Fruit fly (Drosophila melanogaster) Kc167 (cell line): ENCODE results near the gene CG6923.

Experiments used
- Myc ChIP-seq: fragments of >200 bp; optimal IDR thresholded peaks from 2 replicates; lab custom pipeline; 2017; ENCODE audit warnings: missing external identifiers
- Sin3A ChIP-seq: fragments of >200 bp; optimal IDR thresholded peaks from 2 replicates; lab custom pipeline; 2018; ENCODE audit warnings: missing external identifiers
- h ChIP-seq: fragments of >200 bp; optimal IDR thresholded peaks from 3 replicates; lab custom pipeline; 2018; ENCODE audit warnings: missing external identifiers
- insv ChIP-seq: fragments of >200 bp; optimal IDR thresholded peaks from 3 replicates; lab custom pipeline; 2018; ENCODE audit warnings: missing external identifiers
- ttk ChIP-seq: sonication (Bioruptor generic); optimal IDR thresholded peaks from 2 replicates; lab custom pipeline; 2017; ENCODE audit warnings: missing external identifiers

DNA sequence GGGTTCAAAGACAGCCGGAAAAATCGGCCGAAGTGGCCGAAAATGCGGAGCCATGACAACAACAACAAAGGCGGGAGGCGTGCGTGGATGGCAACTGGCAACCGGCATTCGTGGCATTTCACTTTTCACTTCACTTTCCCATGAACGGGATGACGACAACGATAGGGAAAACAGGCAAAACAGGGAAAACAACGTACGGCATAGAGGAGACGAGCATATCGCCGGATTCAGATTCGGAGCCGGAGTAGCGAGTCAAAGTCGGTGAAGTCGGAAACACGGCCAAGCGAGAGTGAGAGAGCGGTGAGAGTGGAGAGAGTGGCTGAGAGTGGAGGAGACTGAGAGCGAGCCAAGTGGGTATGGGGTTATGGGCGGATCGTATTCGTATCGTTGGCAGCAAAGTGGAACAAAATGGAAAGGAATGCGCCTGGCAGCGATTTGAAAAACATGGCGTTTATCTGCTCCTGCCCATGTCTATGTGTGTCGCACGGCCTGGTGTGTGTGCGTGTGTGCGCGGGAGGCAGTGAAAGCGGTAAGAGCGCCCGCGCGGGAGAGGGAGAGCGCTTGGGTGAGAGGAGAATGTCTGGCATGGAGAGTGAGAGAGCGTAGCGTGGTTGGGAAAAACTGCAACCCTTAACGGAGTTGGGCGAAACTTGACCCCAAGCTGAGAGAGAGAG lies 23.6 kb upstream of the CG6923 start:
- TF ChIP-seq ttk = no peak
- TF ChIP-seq Myc (lab: Kevin White, UChicago) = no peak
- no peak for TF ChIP-seq h (lab: Kevin White, UChicago)
- no peak for TF ChIP-seq Sin3A (lab: Kevin White, UChicago)
- TF ChIP-seq insv (lab: Kevin White, UChicago) = no peak
